Worm (Caenorhabditis elegans) whole organism, late embryonic: ENCODE data around the gene jmjd-3.3.

Experiments used
- C38D4.7 ChIP-seq: fragments of 200-800 bp; sonication (Bioruptor generic); optimal IDR thresholded peaks from 2 replicates; lab custom pipeline; 2018; ENCODE audit warnings: mild to moderate bottlenecking, missing genetic modification characterization, moderate library complexity, missing compliant biosample characterization
- dmd-4 ChIP-seq: sonication (generic microtip); optimal IDR thresholded peaks from 2 replicates; lab custom pipeline; 2016; ENCODE audit warnings: borderline replicate concordance, missing genetic modification characterization, missing compliant biosample characterization
- dve-1 ChIP-seq: sonication (generic microtip); optimal IDR thresholded peaks from 2 replicates; lab custom pipeline; 2017; ENCODE audit warnings: antibody characterized with exemption, mild to moderate bottlenecking, missing genetic modification characterization, missing compliant biosample characterization
- nfya-1 ChIP-seq: sonication (generic microtip); optimal IDR thresholded peaks from 2 replicates; lab custom pipeline; 2017; ENCODE audit warnings: missing genetic modification characterization, mild to moderate bottlenecking, missing compliant biosample characterization, antibody characterized with exemption, moderate library complexity
- nhr-11 ChIP-seq: fragments of 150-350 bp; optimal IDR thresholded peaks from 2 replicates; lab custom pipeline; 2014; ENCODE audit warnings: missing biosample characterization, missing genetic modification characterization
- pag-3 ChIP-seq: sonication (generic microtip); optimal IDR thresholded peaks from 2 replicates; lab custom pipeline; 2016; ENCODE audit warnings: missing compliant biosample characterization, missing genetic modification characterization, borderline replicate concordance
- syd-9 ChIP-seq: sonication (generic microtip); optimal IDR thresholded peaks from 2 replicates; lab custom pipeline; 2016; ENCODE audit warnings: mild to moderate bottlenecking, missing genetic modification characterization, moderate library complexity, missing compliant biosample characterization
- tbx-2 ChIP-seq: sonication (generic microtip); optimal IDR thresholded peaks from 2 replicates; lab custom pipeline; 2016; ENCODE audit warnings: missing genetic modification characterization, missing compliant biosample characterization

DNA sequence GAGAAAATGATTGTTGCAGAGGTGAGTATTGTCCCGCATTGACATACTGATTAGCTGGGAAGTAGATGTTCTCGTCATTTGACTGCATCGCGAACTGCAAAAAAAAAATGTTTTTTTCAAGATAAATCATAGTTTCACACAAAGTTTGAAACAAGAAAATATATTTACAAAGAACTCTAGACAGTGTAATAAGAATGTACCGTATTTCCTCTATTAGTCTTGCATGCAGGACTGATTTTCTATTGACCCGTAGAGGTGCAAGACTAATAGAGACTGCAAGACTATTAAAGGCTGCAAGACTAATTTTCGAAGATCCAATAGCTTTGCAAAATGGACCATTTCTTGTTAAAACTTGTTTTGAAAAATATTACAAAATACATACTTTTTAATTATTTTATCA, 12.9 kb upstream of the jmjd-3.3 start, which contains the start of gene fkh-3:
- TF ChIP-seq syd-9 (tag; lab: Kevin White, UChicago) (no peak), dve-1 (no peak), nfya-1 (no peak), dmd-4 (no peak), tbx-2 (tag; lab: Kevin White, UChicago) (no peak), pag-3 (tag; lab: Kevin White, UChicago) (no peak), nhr-11 (tag; lab: Kevin White, UChicago) (no peak), C38D4.7 (no peak)
